Worm (Caenorhabditis elegans): ENCODE results near the gene ltd-1.

- TF ChIP-seq ceh-13 (GFP tag; optimal IDR thresholded peaks at IDR 0.05) (no peak), ama-1 (optimal IDR thresholded peaks at IDR 0.05) (no peak), pes-1 (GFP tag; IDR thresholded peaks at IDR 0.05) (no peak), B0310.2 (tag; optimal IDR thresholded peaks at IDR 0.05) (no peak), ceh-36 (tag; optimal IDR thresholded peaks at IDR 0.05) (no peak), flt-1 (GFP tag; IDR thresholded peaks at IDR 0.05) (no peak), sea-1 (GFP tag; conservative IDR thresholded peaks at IDR 0.05) (no peak), ets-7 (tag; optimal IDR thresholded peaks at IDR 0.05) (no peak), scrt-1 (GFP tag; IDR thresholded peaks at IDR 0.05) (no peak)
These were observed 48.6 kb upstream of the ltd-1 start for ce11 chrII:8141135-8141534.
